Fruit fly (Drosophila melanogaster): ENCODE results near the gene Hus1-like.

The Hus1-like gene

dm6 chr3R:4804126-4804649 is 7.7 kb downstream of the Hus1-like start (continued):
- TF ChIP-seq CG13287 (GFP tag; IDR thresholded peaks at IDR 0.05; ENCODE audit: partially characterized antibody), result peak; percentile 66; the same call in 1 of the 2 replicates
- TF ChIP-seq bigmax (GFP tag; optimal IDR thresholded peaks at IDR 0.05), result no peak
- peak; percentile 1 for TF ChIP-seq CG8281 (tag; optimal IDR thresholded peaks at IDR 0.05)
- TF ChIP-seq chm (GFP tag; IDR thresholded peaks at IDR 0.05), result 0 out of 2 replicates have a peak, but pooled peaks have one; percentile 28
- no peak for TF ChIP-seq CG6854 (GFP tag; optimal IDR thresholded peaks at IDR 0.05)
- TF ChIP-seq Gug (GFP tag; IDR thresholded peaks at IDR 0.05), result no peak; the same call in 3 of the 4 replicates
- TF ChIP-seq NfI (GFP tag; optimal IDR thresholded peaks at IDR 0.05), result peak; percentile 39
- no peak for TF ChIP-seq al (GFP tag; IDR thresholded peaks at IDR 0.05)
- no peak for TF ChIP-seq CG9609 (GFP tag; optimal IDR thresholded peaks at IDR 0.05)
- TF ChIP-seq CG17912 (GFP tag; optimal IDR thresholded peaks at IDR 0.05), result peak; percentile 19
- no peak for TF ChIP-seq CG2129 (GFP tag; IDR thresholded peaks at IDR 0.05; ENCODE audit: partially characterized antibody)
- TF ChIP-seq CG12104 (GFP tag; optimal IDR thresholded peaks at IDR 0.05), result no peak
- peak; percentile 43 for TF ChIP-seq CG2712 (tag; optimal IDR thresholded peaks at IDR 0.05)
- TF ChIP-seq lab (GFP tag; optimal IDR thresholded peaks at IDR 0.05), result peak; percentile 26
- TF ChIP-seq zf30C (GFP tag; optimal IDR thresholded peaks at IDR 0.05), result no peak
- peak; percentile 45 for TF ChIP-seq Hmr (GFP tag; optimal IDR thresholded peaks at IDR 0.05)
- no peak for TF ChIP-seq ken (GFP tag; IDR thresholded peaks at IDR 0.05)
- TF ChIP-seq ATbp (GFP tag; optimal IDR thresholded peaks at IDR 0.05), result no peak
- no peak for TF ChIP-seq CTCF (GFP tag; optimal IDR thresholded peaks at IDR 0.05)
- no peak for TF ChIP-seq inv (GFP tag; IDR thresholded peaks at IDR 0.05; ENCODE audit: partially characterized antibody)
- TF ChIP-seq Lim3 (GFP tag; IDR thresholded peaks at IDR 0.05), result no peak
- TF ChIP-seq Xbp1 (GFP tag; optimal IDR thresholded peaks at IDR 0.05), result peak; percentile 10
- TF ChIP-seq Six4 (GFP tag; optimal IDR thresholded peaks at IDR 0.05), result no peak
- no peak for TF ChIP-seq usp (GFP tag; optimal IDR thresholded peaks at IDR 0.05)
- no peak for TF ChIP-seq Oli (tag; optimal IDR thresholded peaks at IDR 0.05)
- TF ChIP-seq CG1603 (tag; optimal IDR thresholded peaks at IDR 0.05), result no peak
- 0 out of 2 replicates have a peak, but pooled peaks have one; percentile 9 for TF ChIP-seq sob (GFP tag; IDR thresholded peaks at IDR 0.05)
- TF ChIP-seq knrl (GFP tag; IDR thresholded peaks at IDR 0.05; ENCODE audit: partially characterized antibody), result peak; percentile 31; the same call in 1 of the 3 replicates
- TF ChIP-seq Pdp1 (GFP tag; optimal IDR thresholded peaks at IDR 0.05), result no peak
- TF ChIP-seq GATAe (GFP tag; conservative IDR thresholded peaks at IDR 0.05), result peak; percentile 47
- TF ChIP-seq Myb (GFP tag; optimal IDR thresholded peaks at IDR 0.05), result no peak
- no peak for TF ChIP-seq CG4730 (GFP tag; IDR thresholded peaks at IDR 0.05)
- TF ChIP-seq CG13894 (tag; optimal IDR thresholded peaks at IDR 0.05), result no peak
- no peak for TF ChIP-seq pnt (GFP tag; optimal IDR thresholded peaks at IDR 0.05)
- TF ChIP-seq grn (GFP tag; optimal IDR thresholded peaks at IDR 0.05), result no peak
- TF ChIP-seq ERR (GFP tag; optimal IDR thresholded peaks at IDR 0.05), result no peak
- no peak for TF ChIP-seq Abd-B (GFP tag; optimal IDR thresholded peaks at IDR 0.05)
- no peak for TF ChIP-seq CG6765 (GFP tag; optimal IDR thresholded peaks at IDR 0.05)
- no peak for TF ChIP-seq HLHmδ (GFP tag; optimal IDR thresholded peaks at IDR 0.05)
- no peak for TF ChIP-seq Aef1 (GFP tag; IDR thresholded peaks at IDR 0.05)
- peak; percentile 93 for TF ChIP-seq sug (tag; optimal IDR thresholded peaks at IDR 0.05)
- peak; percentile 3 for TF ChIP-seq lilli (GFP tag; optimal IDR thresholded peaks at IDR 0.05)
- no peak for TF ChIP-seq CG12744 (GFP tag; optimal IDR thresholded peaks at IDR 0.05)
- no peak for TF ChIP-seq fd3F (GFP tag; optimal IDR thresholded peaks at IDR 0.05)
- no peak for TF ChIP-seq croc (GFP tag; conservative IDR thresholded peaks at IDR 0.05)
- TF ChIP-seq trh (GFP tag; optimal IDR thresholded peaks at IDR 0.05), result no peak
- TF ChIP-seq vnd (GFP tag; IDR thresholded peaks at IDR 0.05; ENCODE audit: partially characterized antibody), result 0 out of 3 replicates have a peak, but pooled peaks have one; percentile 8
- TF ChIP-seq sens (GFP tag), result peak; percentile 68
- TF ChIP-seq Mes4 (GFP tag; optimal IDR thresholded peaks at IDR 0.05), result no peak
- TF ChIP-seq Scr (GFP tag; IDR thresholded peaks at IDR 0.05; ENCODE audit: partially characterized antibody), result peak; percentile 53
- TF ChIP-seq fu2 (GFP tag; optimal IDR thresholded peaks at IDR 0.05), result no peak
